Fruit fly (Drosophila melanogaster) whole organism, wandering third instar larva: Measurements from ENCODE around the gene ppk15.

Experiments used
- CG32264 ChIP-seq: fragments of 200-800 bp; sonication (Bioruptor generic); optimal IDR thresholded peaks from 2 replicates; lab custom pipeline; 2016; ENCODE audit warnings: missing biosample characterization, missing genetic modification characterization
- CG9705 ChIP-seq: fragments of 200-800 bp; sonication (Bioruptor generic); optimal IDR thresholded peaks from 2 replicates; lab custom pipeline; 2018; ENCODE audit warnings: missing biosample characterization, mild to moderate bottlenecking, missing genetic modification characterization
- CrebA ChIP-seq: fragments of 200-800 bp; sonication (Bioruptor generic); optimal IDR thresholded peaks from 2 replicates; lab custom pipeline; 2016; ENCODE audit warnings: missing biosample characterization, mild to moderate bottlenecking, missing genetic modification characterization, borderline replicate concordance
- Dfd ChIP-seq: fragments of >200 bp; optimal IDR thresholded peaks from 2 replicates; lab custom pipeline; 2017; ENCODE audit warnings: missing biosample characterization, missing genetic modification characterization
- Dif ChIP-seq: fragments of 200-275, 200-300 bp; sonication (Bioruptor generic); optimal IDR thresholded peaks from 2 replicates; lab custom pipeline; 2018; ENCODE audit warnings: missing biosample characterization, missing genetic modification characterization; ENCODE audit not compliant: partially characterized antibody
- GATAd ChIP-seq: sonication (Bioruptor generic); optimal IDR thresholded peaks from 2 replicates; lab custom pipeline; 2016; ENCODE audit warnings: missing biosample characterization, missing genetic modification characterization
- Hr78 ChIP-seq: fragments of >200 bp; optimal IDR thresholded peaks from 2 replicates; lab custom pipeline; 2017; ENCODE audit warnings: missing biosample characterization, missing genetic modification characterization
- Jra ChIP-seq: sonication (Bioruptor generic); optimal IDR thresholded peaks from 2 replicates; lab custom pipeline; 2016; ENCODE audit warnings: missing biosample characterization, missing genetic modification characterization
- Myc ChIP-seq: fragments of >200 bp; optimal IDR thresholded peaks from 2 replicates; lab custom pipeline; 2017
- N ChIP-seq: fragments of >200 bp; optimal IDR thresholded peaks from 2 replicates; lab custom pipeline; 2018; ENCODE audit warnings: missing biosample characterization, missing external identifiers, missing genetic modification characterization
- Rel ChIP-seq, 2 experiments: fragments of 200-800 bp; sonication (Bioruptor generic) in 1 of 2; optimal IDR thresholded peaks; 2 replicates in 1 of 2; 3 replicates in 1 of 2; lab custom pipeline; 2016 to 2019; ENCODE audit warnings: mild to moderate bottlenecking in 2 of 2, missing biosample characterization in 2 of 2, missing genetic modification characterization in 2 of 2, moderate library complexity in 1 of 2
- Sp1 ChIP-seq: fragments of 200-800 bp; sonication (Bioruptor generic); optimal IDR thresholded peaks from 3 replicates; lab custom pipeline; 2019; ENCODE audit warnings: missing biosample characterization, mild to moderate bottlenecking, missing genetic modification characterization, moderate library complexity
- Vsx2 ChIP-seq: fragments of 200-300, 225-300 bp; sonication (Bioruptor generic); optimal IDR thresholded peaks from 2 replicates; lab custom pipeline; 2018; ENCODE audit warnings: missing biosample characterization, missing genetic modification characterization; ENCODE audit not compliant: partially characterized antibody
- br ChIP-seq: fragments of 200-800 bp; sonication (Bioruptor generic); optimal IDR thresholded peaks from 2 replicates; lab custom pipeline; 2016; ENCODE audit warnings: missing biosample characterization, missing genetic modification characterization
- brk ChIP-seq: fragments of 200-800 bp; sonication (Bioruptor generic); optimal IDR thresholded peaks from 2 replicates; lab custom pipeline; 2016; ENCODE audit warnings: missing biosample characterization, mild to moderate bottlenecking, missing genetic modification characterization
- dl ChIP-seq, 2 experiments: fragments of 175-275, 200-275 bp in 1 of 2; fragments of 200-275 bp in 1 of 2; sonication (Bioruptor generic); optimal IDR thresholded peaks; lab custom pipeline; 2018; ENCODE audit warnings: mild to moderate bottlenecking in 2 of 2, missing biosample characterization in 2 of 2, missing genetic modification characterization in 2 of 2, moderate library complexity in 2 of 2; ENCODE audit not compliant: partially characterized antibody in 2 of 2, insufficient read depth in 1 of 2
- dsf ChIP-seq: sonication (Bioruptor generic); optimal IDR thresholded peaks from 2 replicates; lab custom pipeline; 2016; ENCODE audit warnings: missing biosample characterization, missing genetic modification characterization, borderline replicate concordance
- ey ChIP-seq: fragments of 200-800 bp; sonication (Bioruptor generic); optimal IDR thresholded peaks from 2 replicates; lab custom pipeline; 2016; ENCODE audit warnings: missing biosample characterization, missing genetic modification characterization
- foxo ChIP-seq, 2 experiments: fragments of 200-800 bp; sonication (Bioruptor generic); optimal IDR thresholded peaks; 2 replicates in 1 of 2; 3 replicates in 1 of 2; lab custom pipeline; 2016 to 2017; ENCODE audit warnings: missing biosample characterization in 2 of 2, missing genetic modification characterization in 2 of 2
- fru ChIP-seq: fragments of 200-800 bp; sonication (Bioruptor generic); optimal IDR thresholded peaks from 3 replicates; lab custom pipeline; 2016; ENCODE audit warnings: missing biosample characterization, mild to moderate bottlenecking, missing genetic modification characterization
- h ChIP-seq: fragments of 200-800 bp; sonication (Bioruptor generic); optimal IDR thresholded peaks from 3 replicates; lab custom pipeline; 2016; ENCODE audit warnings: missing biosample characterization, mild to moderate bottlenecking, missing genetic modification characterization
- jim ChIP-seq: fragments of 175-275, 200-325 bp; sonication (Bioruptor generic); optimal IDR thresholded peaks from 2 replicates; lab custom pipeline; 2016; ENCODE audit warnings: missing biosample characterization, mild to moderate bottlenecking, missing genetic modification characterization
- pan ChIP-seq: fragments of >200 bp; optimal IDR thresholded peaks from 2 replicates; lab custom pipeline; 2017
- psq ChIP-seq: fragments of 200-800 bp; sonication (Bioruptor generic); optimal IDR thresholded peaks from 3 replicates; lab custom pipeline; 2017; ENCODE audit warnings: missing biosample characterization, mild to moderate bottlenecking, missing genetic modification characterization, moderate library complexity
- rgr ChIP-seq: fragments of 200-800 bp; sonication (Bioruptor generic); optimal IDR thresholded peaks from 3 replicates; lab custom pipeline; 2016; ENCODE audit warnings: missing biosample characterization, mild to moderate bottlenecking, missing genetic modification characterization
- sage ChIP-seq: fragments of 200-800 bp; sonication (Bioruptor generic); optimal IDR thresholded peaks from 2 replicates; lab custom pipeline; 2016; ENCODE audit warnings: missing biosample characterization, mild to moderate bottlenecking, missing genetic modification characterization
- sv ChIP-seq: fragments of 200-800 bp; sonication (Bioruptor generic); optimal IDR thresholded peaks from 3 replicates; lab custom pipeline; 2016; ENCODE audit warnings: missing biosample characterization, missing genetic modification characterization
- tai ChIP-seq: sonication (Bioruptor generic); optimal IDR thresholded peaks from 2 replicates; lab custom pipeline; 2016; ENCODE audit warnings: missing biosample characterization, missing genetic modification characterization
- usp ChIP-seq: fragments of >200 bp; optimal IDR thresholded peaks from 2 replicates; lab custom pipeline; 2017; ENCODE audit warnings: missing biosample characterization, missing genetic modification characterization
- woc ChIP-seq: sonication (Bioruptor generic); optimal IDR thresholded peaks from 2 replicates; lab custom pipeline; 2016; ENCODE audit warnings: missing biosample characterization, mild to moderate bottlenecking, missing genetic modification characterization

ppk15 gene

DNA sequence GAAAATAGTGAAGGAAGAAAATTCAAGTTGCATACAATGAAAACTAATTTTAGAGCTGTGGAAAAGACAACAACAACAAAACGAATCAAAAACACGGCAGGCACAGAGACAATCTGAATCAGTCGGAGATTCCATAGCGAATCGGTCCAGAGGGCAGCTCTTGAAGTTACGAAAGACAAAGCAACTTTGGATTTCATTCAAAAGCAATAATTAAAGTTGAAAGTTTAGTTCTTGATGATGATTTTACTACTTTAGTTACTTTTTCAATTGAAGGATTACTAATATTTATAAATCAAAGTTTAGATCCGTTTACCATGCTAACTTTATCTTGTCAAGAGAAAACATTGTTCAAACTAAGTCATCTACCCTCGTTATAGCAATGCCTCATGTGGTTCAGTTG lies 39.9 kb upstream of the ppk15 start:
- TF ChIP-seq rgr (GFP tag; lab: Kevin White, UChicago) (no peak), sage (GFP tag; lab: Kevin White, UChicago) (no peak), usp (GFP tag; lab: Kevin White, UChicago) (no peak), GATAd (GFP tag; lab: Kevin White, UChicago) (no peak), CrebA (GFP tag; lab: Kevin White, UChicago) (no peak), Sp1 (GFP tag; lab: Kevin White, UChicago) (no peak), sv (no peak), CG9705 (GFP tag; lab: Kevin White, UChicago) (no peak), pan (lab: Kevin White, UChicago) (no peak), Rel (GFP tag; optimal IDR thresholded peaks at IDR 0.05; lab: Kevin White, UChicago) (no peak), Rel (tag; optimal IDR thresholded peaks at IDR 0.05; lab: Kevin White, UChicago) (no peak), dl (GFP tag; optimal IDR thresholded peaks at IDR 0.05; lab: Kevin White, UChicago; ENCODE audit: insufficient read depth in 1 of 2, partially characterized antibody in 2 of 2) (no peak), Jra (GFP tag; lab: Kevin White, UChicago) (no peak), Myc (lab: Kevin White, UChicago) (no peak), woc (GFP tag; lab: Kevin White, UChicago) (no peak), Vsx2 (GFP tag; lab: Kevin White, UChicago) (no peak), brk (GFP tag; lab: Kevin White, UChicago) (no peak), psq (no peak), Dfd (GFP tag; lab: Kevin White, UChicago) (no peak), CG32264 (no peak)

dm6 chr3R:26442609-26443180 lies 39.2 kb upstream of the ppk15 start:
- TF ChIP-seq rgr (GFP tag; lab: Kevin White, UChicago) (peak; percentile 27), usp (GFP tag; lab: Kevin White, UChicago) (no peak), Sp1 (GFP tag; lab: Kevin White, UChicago) (peak; percentile 4), sv (no peak), br (no peak), N (GFP tag; lab: Kevin White, UChicago) (no peak), dl (GFP tag; optimal IDR thresholded peaks at IDR 0.05; lab: Kevin White, UChicago; ENCODE audit: insufficient read depth in 1 of 2, partially characterized antibody in 2 of 2) (no peak), h (GFP tag; lab: Kevin White, UChicago) (peak; percentile 43), Dfd (GFP tag; lab: Kevin White, UChicago) (no peak), dsf (no peak), ey (GFP tag; lab: Kevin White, UChicago) (no peak), foxo (GFP tag; optimal IDR thresholded peaks at IDR 0.05; lab: Kevin White, UChicago) (no peak), brk (GFP tag; lab: Kevin White, UChicago) (no peak), GATAd (GFP tag; lab: Kevin White, UChicago) (no peak), jim (no peak)

- TF ChIP-seq dl (GFP tag; optimal IDR thresholded peaks at IDR 0.05; lab: Kevin White, UChicago; ENCODE audit: insufficient read depth in 1 of 2, partially characterized antibody in 2 of 2) (peak in 1 of 2 experiments; percentile 45), foxo (GFP tag; optimal IDR thresholded peaks at IDR 0.05; lab: Kevin White, UChicago) (no peak), CG32264 (no peak), dsf (no peak), Vsx2 (GFP tag; lab: Kevin White, UChicago) (peak; percentile 72), Myc (lab: Kevin White, UChicago) (no peak), Hr78 (no peak), Jra (GFP tag; lab: Kevin White, UChicago) (no peak), tai (GFP tag; lab: Kevin White, UChicago) (no peak), pan (lab: Kevin White, UChicago) (no peak), brk (GFP tag; lab: Kevin White, UChicago) (peak; percentile 9), br (no peak), Dif (GFP tag; lab: Kevin White, UChicago) (peak; percentile 82), GATAd (GFP tag; lab: Kevin White, UChicago) (no peak), fru (GFP tag; lab: Kevin White, UChicago) (no peak), N (GFP tag; lab: Kevin White, UChicago) (no peak), h (GFP tag; lab: Kevin White, UChicago) (no peak), Sp1 (GFP tag; lab: Kevin White, UChicago) (no peak), CG9705 (GFP tag; lab: Kevin White, UChicago) (no peak), ey (GFP tag; lab: Kevin White, UChicago) (no peak)
Measured at dm6 chr3R:26440455-26441196, 37.2 kb upstream of the ppk15 start, which contains the start of gene tx. Gene tx, plus strand, starts transcription at chr3R:26440778.
